Fruit fly (Drosophila melanogaster) whole organism, prepupa: ENCODE measurements around the gene Acer.

Experiments
- CG11762 ChIP-seq: fragments of 200-800 bp; sonication (Bioruptor generic); optimal IDR thresholded peaks from 3 replicates; lab custom pipeline; 2016; ENCODE audit warnings: missing biosample characterization, missing genetic modification characterization; ENCODE audit not compliant: insufficient read depth
- CG15336 ChIP-seq: fragments of 200-800 bp; sonication (Bioruptor generic); IDR thresholded peaks from 2 replicates; pipeline ENCODE4 v1.3.6; 2022; ENCODE audit warnings: missing biosample characterization, missing genetic modification characterization
- CG16779 ChIP-seq: fragments of 200-800 bp; sonication (Bioruptor generic); optimal IDR thresholded peaks from 3 replicates; lab custom pipeline; 2017; ENCODE audit warnings: missing biosample characterization, mild to moderate bottlenecking, missing genetic modification characterization
- CG32006 ChIP-seq: fragments of 200-800 bp; sonication (Bioruptor generic); optimal IDR thresholded peaks from 3 replicates; lab custom pipeline; 2017; ENCODE audit warnings: missing biosample characterization, mild to moderate bottlenecking, missing genetic modification characterization
- CG34406 ChIP-seq: fragments of 200-800 bp; sonication (Bioruptor generic); optimal IDR thresholded peaks from 3 replicates; lab custom pipeline; 2016; ENCODE audit warnings: missing biosample characterization, missing genetic modification characterization
- CG4318 ChIP-seq: fragments of 200-800 bp; sonication (Bioruptor generic); optimal IDR thresholded peaks from 3 replicates; lab custom pipeline; 2017; ENCODE audit warnings: missing biosample characterization, mild to moderate bottlenecking, missing genetic modification characterization
- CG6276 ChIP-seq: fragments of 200-800 bp; sonication (Bioruptor generic); optimal IDR thresholded peaks from 2 replicates; lab custom pipeline; 2017; ENCODE audit warnings: missing biosample characterization, mild to moderate bottlenecking, missing genetic modification characterization
- CG6792 ChIP-seq: fragments of 200-800 bp; sonication (Bioruptor generic); optimal IDR thresholded peaks from 3 replicates; lab custom pipeline; 2016; ENCODE audit warnings: missing biosample characterization, missing genetic modification characterization
- CG6808 ChIP-seq: fragments of 200-800 bp; sonication (Bioruptor generic); optimal IDR thresholded peaks from 3 replicates; lab custom pipeline; 2017; ENCODE audit warnings: missing biosample characterization, missing genetic modification characterization, mild to moderate bottlenecking, moderate library complexity, missing genetic modification reagents
- CG6854 ChIP-seq: fragments of 200-800 bp; sonication (Bioruptor generic); optimal IDR thresholded peaks from 2 replicates; lab custom pipeline; 2017; ENCODE audit warnings: missing biosample characterization, mild to moderate bottlenecking, missing genetic modification characterization
- CG8119 ChIP-seq: fragments of 200-800 bp; sonication (Bioruptor generic); IDR thresholded peaks from 3 replicates; pipeline ENCODE4 v1.3.6; 2022; ENCODE audit warnings: missing biosample characterization, missing genetic modification characterization
- CG8632 ChIP-seq: fragments of 200-800 bp; sonication (Bioruptor generic); optimal IDR thresholded peaks from 3 replicates; lab custom pipeline; 2016; ENCODE audit warnings: missing biosample characterization, missing genetic modification characterization
- Eip78C ChIP-seq: fragments of 200-800 bp; sonication (Bioruptor generic); peaks from one replicate; lab custom pipeline; 2016; ENCODE audit warnings: missing biosample characterization, missing genetic modification characterization
- Ets21C ChIP-seq: fragments of 200-800 bp; sonication (Bioruptor generic); optimal IDR thresholded peaks from 3 replicates; lab custom pipeline; 2016; ENCODE audit warnings: missing biosample characterization, missing genetic modification characterization
- Ets96B ChIP-seq: fragments of 200-800 bp; optimal IDR thresholded peaks from 2 replicates; lab custom pipeline; 2019; ENCODE audit warnings: missing biosample characterization, mild to moderate bottlenecking, missing genetic modification characterization, moderate library complexity
- Gug ChIP-seq: fragments of 200-800 bp; sonication (Bioruptor generic); IDR thresholded peaks from 2 replicates; pipeline ENCODE4 v1.3.6; 2022; ENCODE audit warnings: missing biosample characterization, missing genetic modification characterization
- Hr38 ChIP-seq: sonication (Bioruptor generic); optimal IDR thresholded peaks from 2 replicates; lab custom pipeline; 2016; ENCODE audit warnings: missing biosample characterization, missing genetic modification characterization
- Hr39 ChIP-seq: fragments of 200-800 bp; sonication (Bioruptor generic); optimal IDR thresholded peaks from 2 replicates; lab custom pipeline; 2016; ENCODE audit warnings: missing biosample characterization, missing genetic modification characterization
- Met ChIP-seq: fragments of 200-800 bp; sonication (Bioruptor generic); optimal IDR thresholded peaks from 3 replicates; lab custom pipeline; 2016; ENCODE audit warnings: missing biosample characterization, missing genetic modification characterization
- OdsH ChIP-seq: fragments of 200-800 bp; sonication (Bioruptor generic); optimal IDR thresholded peaks from 3 replicates; lab custom pipeline; 2016; ENCODE audit warnings: missing biosample characterization, missing genetic modification characterization
- Smox ChIP-seq: fragments of 200-800 bp; sonication (Bioruptor generic); optimal IDR thresholded peaks from 3 replicates; lab custom pipeline; 2016; ENCODE audit warnings: missing biosample characterization, missing genetic modification characterization
- Sox102F ChIP-seq: fragments of 200-800 bp; sonication (Bioruptor generic); optimal IDR thresholded peaks from 2 replicates; lab custom pipeline; 2016; ENCODE audit warnings: missing biosample characterization, mild to moderate bottlenecking, missing genetic modification characterization
- Sox14 ChIP-seq: fragments of 200-800 bp; sonication (Bioruptor generic); optimal IDR thresholded peaks from 3 replicates; lab custom pipeline; 2016; ENCODE audit warnings: missing biosample characterization, missing genetic modification characterization
- Sox15 ChIP-seq: fragments of 200-800 bp; sonication (Bioruptor generic); optimal IDR thresholded peaks from 3 replicates; lab custom pipeline; 2016; ENCODE audit warnings: missing biosample characterization, missing genetic modification characterization
- acj6 ChIP-seq: fragments of 200-800 bp; sonication (Bioruptor generic); optimal IDR thresholded peaks from 3 replicates; lab custom pipeline; 2016; ENCODE audit warnings: missing biosample characterization, missing genetic modification characterization
- cyc ChIP-seq: fragments of 200-800 bp; sonication (Bioruptor generic); optimal IDR thresholded peaks from 3 replicates; lab custom pipeline; 2016; ENCODE audit warnings: missing biosample characterization, missing genetic modification characterization
- dac ChIP-seq: fragments of 200-800 bp; sonication (Bioruptor generic); optimal IDR thresholded peaks from 2 replicates; lab custom pipeline; 2017; ENCODE audit warnings: missing biosample characterization, mild to moderate bottlenecking, missing genetic modification characterization
- dsx ChIP-seq: fragments of 200-800 bp; optimal IDR thresholded peaks from 3 replicates; lab custom pipeline; 2019; ENCODE audit warnings: missing biosample characterization, mild to moderate bottlenecking, missing genetic modification characterization, moderate library complexity; ENCODE audit not compliant: poor library complexity, severe bottlenecking
- esn ChIP-seq: fragments of 200-800 bp; sonication (Bioruptor generic); optimal IDR thresholded peaks from 2 replicates; lab custom pipeline; 2016; ENCODE audit warnings: missing biosample characterization, mild to moderate bottlenecking, missing genetic modification characterization, moderate library complexity
- fd85E ChIP-seq: fragments of 200-800 bp; sonication (Bioruptor generic); optimal IDR thresholded peaks from 3 replicates; lab custom pipeline; 2016; ENCODE audit warnings: missing biosample characterization, missing genetic modification characterization
- fkh ChIP-seq: fragments of 200-800 bp; sonication (Bioruptor generic); optimal IDR thresholded peaks from 3 replicates; lab custom pipeline; 2017; ENCODE audit warnings: missing biosample characterization, mild to moderate bottlenecking, missing genetic modification characterization, moderate library complexity
- lz ChIP-seq: fragments of 200-800 bp; sonication (Bioruptor generic); optimal IDR thresholded peaks from 3 replicates; lab custom pipeline; 2016; ENCODE audit warnings: missing biosample characterization, missing genetic modification characterization
- net ChIP-seq: fragments of 200-800 bp; sonication (Bioruptor generic); optimal IDR thresholded peaks from 3 replicates; lab custom pipeline; 2016; ENCODE audit warnings: missing biosample characterization, missing genetic modification characterization
- salr ChIP-seq, 2 experiments: fragments of 200-800 bp; sonication (Bioruptor generic); optimal IDR thresholded peaks; 3 replicates each; lab custom pipeline; 2016 to 2018; ENCODE audit warnings: missing biosample characterization in 2 of 2, missing genetic modification characterization in 2 of 2, mild to moderate bottlenecking in 1 of 2
- topi ChIP-seq: fragments of 200-800 bp; sonication (Bioruptor generic); optimal IDR thresholded peaks from 3 replicates; lab custom pipeline; 2016; ENCODE audit warnings: missing biosample characterization, missing genetic modification characterization
- vri ChIP-seq: fragments of 200-800 bp; sonication (Bioruptor generic); optimal IDR thresholded peaks from 3 replicates; lab custom pipeline; 2016; ENCODE audit warnings: missing biosample characterization, mild to moderate bottlenecking, missing genetic modification characterization

Acer gene

dm6 chr2L:8541469-8542233 lies 19.9 kb downstream of the Acer start, which contains the start of gene Sema1a (continued):
- peak; percentile 68 for TF ChIP-seq CG8632 (GFP tag; lab: Kevin White, UChicago)
- peak; percentile 43 for TF ChIP-seq Hr39
- peak; percentile 65 for TF ChIP-seq CG6276
- peak; percentile 23 for TF ChIP-seq vri (GFP tag; lab: Kevin White, UChicago)
- peak in 1 of 2 experiments; percentile 12 for TF ChIP-seq salr (GFP tag; optimal IDR thresholded peaks at IDR 0.05; lab: Kevin White, UChicago)
- TF ChIP-seq Hr38 (GFP tag; lab: Kevin White, UChicago) = no peak
- peak; percentile 29 for TF ChIP-seq acj6 (GFP tag; lab: Kevin White, UChicago)
- TF ChIP-seq Gug (GFP tag; lab: Robert Waterston, UW) = peak; percentile 51
- TF ChIP-seq Ets96B (tag; lab: Kevin White, UChicago) = peak; percentile 32
- TF ChIP-seq dsx = peak; percentile 0
- TF ChIP-seq esn (GFP tag; lab: Kevin White, UChicago) = peak; percentile 58
- TF ChIP-seq CG4318 = peak; percentile 65
- peak; percentile 66 for TF ChIP-seq CG6792 (GFP tag; lab: Kevin White, UChicago)
- peak; percentile 51 for TF ChIP-seq CG6854
- TF ChIP-seq CG16779 (tag; lab: Kevin White, UChicago) = peak; percentile 74
- TF ChIP-seq topi (GFP tag; lab: Kevin White, UChicago) = peak; percentile 38
- peak; percentile 77 for TF ChIP-seq Eip78C (GFP tag; lab: Kevin White, UChicago)
- TF ChIP-seq fd85E (GFP tag; lab: Kevin White, UChicago) = no peak
- TF ChIP-seq CG11762 (GFP tag; lab: Kevin White, UChicago) = no peak
- peak; percentile 36 for TF ChIP-seq cyc (GFP tag; lab: Kevin White, UChicago)
- peak; percentile 75 for TF ChIP-seq dac (GFP tag; lab: Kevin White, UChicago)
- TF ChIP-seq fkh = peak; percentile 72
- TF ChIP-seq CG32006 (GFP tag; lab: Kevin White, UChicago) = peak; percentile 81
- peak; percentile 30 for TF ChIP-seq Met (GFP tag; lab: Kevin White, UChicago)
- TF ChIP-seq, all 60 proteins: peak for 46

dm6 chr2L:8542234-8542572 lies 20.5 kb downstream of the Acer start:
- no peak for TF ChIP-seq lz (GFP tag; lab: Kevin White, UChicago)
- TF ChIP-seq Sox102F (GFP tag; lab: Kevin White, UChicago) = no peak
- TF ChIP-seq dac (GFP tag; lab: Kevin White, UChicago) = no peak
- TF ChIP-seq CG6808 (GFP tag; lab: Kevin White, UChicago) = no peak
- no peak for TF ChIP-seq CG15336 (GFP tag; lab: Robert Waterston, UW)
- no peak for TF ChIP-seq Sox15 (GFP tag; lab: Kevin White, UChicago)
- no peak for TF ChIP-seq net
- TF ChIP-seq dsx = no peak
- no peak for TF ChIP-seq CG8119 (GFP tag; lab: Robert Waterston, UW)
- TF ChIP-seq CG6276 = no peak
- TF ChIP-seq CG34406 (GFP tag; lab: Kevin White, UChicago) = no peak
- TF ChIP-seq, all 60 proteins: peak for 0

dm6 chr2L:8542639-8543038 lies 20.9 kb downstream of the Acer start:
- TF ChIP-seq CG6808 (GFP tag; lab: Kevin White, UChicago) = no peak
- no peak for TF ChIP-seq acj6 (GFP tag; lab: Kevin White, UChicago)
- TF ChIP-seq dac (GFP tag; lab: Kevin White, UChicago) = no peak
- no peak for TF ChIP-seq Hr38 (GFP tag; lab: Kevin White, UChicago)
- TF ChIP-seq Ets96B (tag; lab: Kevin White, UChicago) = no peak
- TF ChIP-seq Eip78C (GFP tag; lab: Kevin White, UChicago) = no peak
- TF ChIP-seq OdsH (GFP tag; lab: Kevin White, UChicago) = no peak
- TF ChIP-seq Smox (GFP tag; lab: Kevin White, UChicago) = no peak
- TF ChIP-seq Sox14 (GFP tag; lab: Kevin White, UChicago) = no peak
- no peak for TF ChIP-seq esn (GFP tag; lab: Kevin White, UChicago)
- TF ChIP-seq salr (GFP tag; optimal IDR thresholded peaks at IDR 0.05; lab: Kevin White, UChicago) = no peak
- TF ChIP-seq Ets21C (GFP tag; lab: Kevin White, UChicago) = no peak
